Worm (Caenorhabditis elegans) whole organism, early embryonic: ENCODE data around the gene Y82E9BR.6.

Experiments
- B0310.2 ChIP-seq: sonication (generic microtip); optimal IDR thresholded peaks from 2 replicates; lab custom pipeline; 2016; ENCODE audit warnings: mild to moderate bottlenecking, missing genetic modification characterization, missing compliant biosample characterization
- F13C5.2 ChIP-seq: sonication (generic microtip); optimal IDR thresholded peaks from 2 replicates; lab custom pipeline; 2017; ENCODE audit warnings: mild to moderate bottlenecking, missing genetic modification characterization, inconsistent platforms, missing compliant biosample characterization
- aly-1 ChIP-seq: sonication (generic microtip); optimal IDR thresholded peaks from 2 replicates; lab custom pipeline; 2016; ENCODE audit warnings: missing genetic modification characterization, missing compliant biosample characterization
- ama-1 ChIP-seq: fragments of 150-350 bp; optimal IDR thresholded peaks from 2 replicates; lab custom pipeline; 2014
- ceh-13 ChIP-seq: fragments of 200-800 bp; sonication (Bioruptor generic); optimal IDR thresholded peaks from 2 replicates; lab custom pipeline; 2018; ENCODE audit warnings: mild to moderate bottlenecking, missing genetic modification characterization, missing compliant biosample characterization
- ceh-36 ChIP-seq: sonication (generic microtip); optimal IDR thresholded peaks from 2 replicates; lab custom pipeline; 2016; ENCODE audit warnings: missing genetic modification characterization, inconsistent platforms, missing compliant biosample characterization
- ets-7 ChIP-seq: sonication (generic microtip); optimal IDR thresholded peaks from 2 replicates; lab custom pipeline; 2016; ENCODE audit warnings: missing genotype, missing genetic modification characterization, missing compliant biosample characterization
- flt-1 ChIP-seq: fragments of 200-800 bp; sonication (Bioruptor generic); IDR thresholded peaks from 2 replicates; pipeline ENCODE4 v1.3.6; 2022; ENCODE audit warnings: missing genetic modification characterization, missing compliant biosample characterization
- hmbx-1 ChIP-seq: sonication (generic microtip); optimal IDR thresholded peaks from 2 replicates; lab custom pipeline; 2016; ENCODE audit warnings: mild to moderate bottlenecking, missing genetic modification characterization, missing compliant biosample characterization
- hmg-4 ChIP-seq: fragments of 200-800 bp; sonication (Bioruptor generic); optimal IDR thresholded peaks from 2 replicates; lab custom pipeline; 2018; ENCODE audit warnings: mild to moderate bottlenecking, missing genetic modification characterization, missing compliant biosample characterization
- hnd-1 ChIP-seq: sonication (generic microtip); optimal IDR thresholded peaks from 2 replicates; lab custom pipeline; 2016; ENCODE audit warnings: missing genetic modification characterization, missing compliant biosample characterization
- pes-1 ChIP-seq: fragments of 200-800 bp; sonication (Bioruptor generic); IDR thresholded peaks from 2 replicates; pipeline ENCODE4 v1.3.6; 2022; ENCODE audit warnings: missing genetic modification reagents, missing genetic modification characterization, missing compliant biosample characterization
- scrt-1 ChIP-seq: fragments of 200-800 bp; sonication (Bioruptor generic); IDR thresholded peaks from 2 replicates; pipeline ENCODE4 v1.3.6; 2022; ENCODE audit warnings: missing genetic modification characterization, missing compliant biosample characterization
- sea-1 ChIP-seq: fragments of 200-800 bp; sonication (Bioruptor generic); conservative IDR thresholded peaks from 2 replicates; pipeline ENCODE4 v1.3.6; 2022; ENCODE audit warnings: missing genetic modification characterization, missing compliant biosample characterization
- tbx-11 ChIP-seq: fragments of 200-800 bp; sonication (Bioruptor generic); IDR thresholded peaks from 2 replicates; pipeline ENCODE4 v1.3.6; 2022; ENCODE audit warnings: missing genetic modification characterization, missing compliant biosample characterization
- tbx-37 ChIP-seq: fragments of 200-800 bp; sonication (Bioruptor generic); conservative IDR thresholded peaks from 2 replicates; pipeline ENCODE4 v1.3.6; 2022; ENCODE audit warnings: missing genetic modification reagents, missing genetic modification characterization, missing compliant biosample characterization
- tra-4 ChIP-seq: sonication (generic microtip); optimal IDR thresholded peaks from 2 replicates; lab custom pipeline; 2017; ENCODE audit warnings: missing genetic modification characterization, missing compliant biosample characterization

Gene Y82E9BR.6

ce11 chrIII:1380535-1381274 is at the start of gene Y82E9BR.6, which contains the start of gene pals-21:
TSS of gene Y82E9BR.6 (plus strand) at chrIII:1381224.
TSS of gene pals-21 (minus strand) at chrIII:1380635.
- no peak for TF ChIP-seq scrt-1 (GFP tag; lab: Robert Waterston, UW)
- TF ChIP-seq flt-1 (GFP tag; lab: Robert Waterston, UW) = no peak
- no peak for TF ChIP-seq ceh-13 (GFP tag; lab: Kevin White, UChicago)
- TF ChIP-seq hmbx-1 (tag; lab: Kevin White, UChicago) = no peak
- no peak for TF ChIP-seq B0310.2 (tag; lab: Kevin White, UChicago)
- no peak for TF ChIP-seq tbx-37
- TF ChIP-seq ama-1 = no peak
- TF ChIP-seq pes-1 (GFP tag; lab: Robert Waterston, UW) = no peak
- TF ChIP-seq aly-1 (tag; lab: Kevin White, UChicago) = no peak
- no peak for TF ChIP-seq ets-7 (tag; lab: Kevin White, UChicago)
- TF ChIP-seq F13C5.2 (tag; lab: Kevin White, UChicago) = no peak
- no peak for TF ChIP-seq ceh-36 (tag; lab: Kevin White, UChicago)
- TF ChIP-seq tra-4 (tag; lab: Kevin White, UChicago) = no peak
- no peak for TF ChIP-seq hmg-4 (GFP tag; lab: Kevin White, UChicago)
- TF ChIP-seq hnd-1 (tag; lab: Kevin White, UChicago) = no peak
- no peak for TF ChIP-seq tbx-11
- no peak for TF ChIP-seq sea-1 (GFP tag; lab: Robert Waterston, UW)

ce11 chrIII:1331894-1332293 is 49.1 kb upstream of the Y82E9BR.6 start, which contains the start of gene Y82E9BL.19:
TSS of gene Y82E9BL.19 (plus strand) at chrIII:1332016.
- TF ChIP-seq B0310.2 (tag; lab: Kevin White, UChicago) (no peak), sea-1 (GFP tag; lab: Robert Waterston, UW) (no peak), scrt-1 (GFP tag; lab: Robert Waterston, UW) (no peak), F13C5.2 (tag; lab: Kevin White, UChicago) (no peak), hmbx-1 (tag; lab: Kevin White, UChicago) (no peak), tra-4 (tag; lab: Kevin White, UChicago) (no peak), ets-7 (tag; lab: Kevin White, UChicago) (no peak), flt-1 (GFP tag; lab: Robert Waterston, UW) (no peak), tbx-37 (no peak), hnd-1 (tag; lab: Kevin White, UChicago) (no peak), ama-1 (no peak)

ce11 chrIII:1340240-1340639 is 40.8 kb upstream of the Y82E9BR.6 start, which contains the start of gene fbxa-5:
TSS of gene fbxa-5 (minus strand) at chrIII:1340340.
- TF ChIP-seq tbx-37 = no peak
- TF ChIP-seq B0310.2 (tag; lab: Kevin White, UChicago) = no peak
- TF ChIP-seq ceh-13 (GFP tag; lab: Kevin White, UChicago) = no peak
- no peak for TF ChIP-seq ets-7 (tag; lab: Kevin White, UChicago)
- TF ChIP-seq F13C5.2 (tag; lab: Kevin White, UChicago) = no peak
- TF ChIP-seq hnd-1 (tag; lab: Kevin White, UChicago) = no peak
- TF ChIP-seq sea-1 (GFP tag; lab: Robert Waterston, UW) = no peak
- no peak for TF ChIP-seq flt-1 (GFP tag; lab: Robert Waterston, UW)
- TF ChIP-seq tbx-11 = no peak
- no peak for TF ChIP-seq scrt-1 (GFP tag; lab: Robert Waterston, UW)
- no peak for TF ChIP-seq pes-1 (GFP tag; lab: Robert Waterston, UW)
- no peak for TF ChIP-seq tra-4 (tag; lab: Kevin White, UChicago)
- TF ChIP-seq hmbx-1 (tag; lab: Kevin White, UChicago) = no peak
- TF ChIP-seq ama-1 = no peak
- TF ChIP-seq hmg-4 (GFP tag; lab: Kevin White, UChicago) = no peak
- no peak for TF ChIP-seq aly-1 (tag; lab: Kevin White, UChicago)

ce11 chrIII:1342488-1342887 is 38.5 kb upstream of the Y82E9BR.6 start, which contains the start of gene fbxa-26:
TSS of gene fbxa-26 (minus strand) at chrIII:1342522.
- TF ChIP-seq flt-1 (GFP tag; lab: Robert Waterston, UW) (no peak), aly-1 (tag; lab: Kevin White, UChicago) (no peak), tbx-11 (no peak), ets-7 (tag; lab: Kevin White, UChicago) (no peak), ama-1 (no peak), B0310.2 (tag; lab: Kevin White, UChicago) (no peak), hnd-1 (tag; lab: Kevin White, UChicago) (no peak), ceh-36 (tag; lab: Kevin White, UChicago) (no peak), tbx-37 (no peak), sea-1 (GFP tag; lab: Robert Waterston, UW) (no peak), tra-4 (tag; lab: Kevin White, UChicago) (no peak), F13C5.2 (tag; lab: Kevin White, UChicago) (no peak), scrt-1 (GFP tag; lab: Robert Waterston, UW) (no peak), pes-1 (GFP tag; lab: Robert Waterston, UW) (no peak), hmbx-1 (tag; lab: Kevin White, UChicago) (no peak)

- no peak for TF ChIP-seq hmg-4 (GFP tag; lab: Kevin White, UChicago)
- TF ChIP-seq flt-1 (GFP tag; lab: Robert Waterston, UW) = no peak
- no peak for TF ChIP-seq B0310.2 (tag; lab: Kevin White, UChicago)
Measured at ce11 chrIII:1342919-1343419, 38.1 kb upstream of the Y82E9BR.6 start, which contains the start of gene fbxa-27. TSS of gene fbxa-27 (plus strand) at chrIII:1342969.

- TF ChIP-seq tra-4 (tag; lab: Kevin White, UChicago) = no peak
- no peak for TF ChIP-seq hmg-4 (GFP tag; lab: Kevin White, UChicago)
- TF ChIP-seq ceh-36 (tag; lab: Kevin White, UChicago) = no peak
- TF ChIP-seq hnd-1 (tag; lab: Kevin White, UChicago) = no peak
- no peak for TF ChIP-seq ama-1
- TF ChIP-seq F13C5.2 (tag; lab: Kevin White, UChicago) = no peak
- TF ChIP-seq ceh-13 (GFP tag; lab: Kevin White, UChicago) = no peak
- TF ChIP-seq ets-7 (tag; lab: Kevin White, UChicago) = no peak
- TF ChIP-seq aly-1 (tag; lab: Kevin White, UChicago) = no peak
Measured at ce11 chrIII:1345694-1346093, 35.3 kb upstream of the Y82E9BR.6 start, which contains the start of gene Y82E9BL.6. TSS of gene Y82E9BL.6 (minus strand) at chrIII:1345794.
